Worm (Caenorhabditis elegans): ENCODE measurements around the gene fbxa-169.

fbxa-169 gene

DNA sequence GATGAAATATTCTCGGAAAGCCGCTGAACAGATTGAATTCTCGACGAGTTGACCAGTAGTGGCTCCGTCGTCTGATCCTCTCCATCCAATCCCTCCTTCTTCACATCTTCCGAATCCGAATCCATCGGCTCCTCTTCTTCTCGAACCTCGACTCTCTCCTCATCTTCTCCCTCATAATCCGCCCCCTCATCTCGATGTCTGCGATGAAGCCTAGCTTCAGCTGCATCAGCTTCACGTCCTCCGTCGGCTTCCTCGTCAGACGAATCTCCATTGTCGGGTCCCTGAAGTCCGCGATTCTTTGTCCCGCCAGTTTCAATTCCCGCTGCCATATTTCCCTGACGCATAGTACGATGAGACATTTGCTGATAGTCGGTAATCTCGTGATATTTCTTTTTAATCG lies 37.3 kb downstream of the fbxa-169 start:
- TF ChIP-seq ctbp-1 (GFP tag; IDR thresholded peaks at IDR 0.05): no peak
- peak; percentile 68 for TF ChIP-seq set-16 (GFP tag; IDR thresholded peaks at IDR 0.05)
- TF ChIP-seq lin-38 (GFP tag; IDR thresholded peaks at IDR 0.05): no peak
- TF ChIP-seq F44E2.7 (GFP tag; IDR thresholded peaks at IDR 0.05): no peak
- TF ChIP-seq unc-130 (GFP tag; optimal IDR thresholded peaks at IDR 0.05): no peak
- TF ChIP-seq nhr-42 (GFP tag; IDR thresholded peaks at IDR 0.05): peak; percentile 48; the same call in 1 of the 2 replicates
- TF ChIP-seq ceh-20 (GFP tag; IDR thresholded peaks at IDR 0.05): no peak
- TF ChIP-seq nhr-25 (tag; optimal IDR thresholded peaks at IDR 0.05; ENCODE audit: borderline replicate concordance, insufficient read depth): no peak
- TF ChIP-seq aha-1 (tag): no peak

ce11 chrII:13694712-13695111 lies 46.4 kb downstream of the fbxa-169 start, which contains the start of gene rpoa-1:
Gene rpoa-1, minus strand, starts transcription at chrII:13694795.
- TF ChIP-seq daf-16 (GFP tag; optimal IDR thresholded peaks at IDR 0.05) (no peak), daf-16 (tag; optimal IDR thresholded peaks at IDR 0.05) (peak; percentile 15), T20F7.1 (GFP tag; optimal IDR thresholded peaks at IDR 0.05) (no peak), dpl-1 (GFP tag; optimal IDR thresholded peaks at IDR 0.05) (peak; percentile 59), lsy-2 (tag; optimal IDR thresholded peaks at IDR 0.05) (peak in 1 of 2 experiments; percentile 59), saeg-2 (GFP tag; IDR thresholded peaks at IDR 0.05) (no peak), lin-38 (GFP tag; IDR thresholded peaks at IDR 0.05) (peak; percentile 38)

DNA sequence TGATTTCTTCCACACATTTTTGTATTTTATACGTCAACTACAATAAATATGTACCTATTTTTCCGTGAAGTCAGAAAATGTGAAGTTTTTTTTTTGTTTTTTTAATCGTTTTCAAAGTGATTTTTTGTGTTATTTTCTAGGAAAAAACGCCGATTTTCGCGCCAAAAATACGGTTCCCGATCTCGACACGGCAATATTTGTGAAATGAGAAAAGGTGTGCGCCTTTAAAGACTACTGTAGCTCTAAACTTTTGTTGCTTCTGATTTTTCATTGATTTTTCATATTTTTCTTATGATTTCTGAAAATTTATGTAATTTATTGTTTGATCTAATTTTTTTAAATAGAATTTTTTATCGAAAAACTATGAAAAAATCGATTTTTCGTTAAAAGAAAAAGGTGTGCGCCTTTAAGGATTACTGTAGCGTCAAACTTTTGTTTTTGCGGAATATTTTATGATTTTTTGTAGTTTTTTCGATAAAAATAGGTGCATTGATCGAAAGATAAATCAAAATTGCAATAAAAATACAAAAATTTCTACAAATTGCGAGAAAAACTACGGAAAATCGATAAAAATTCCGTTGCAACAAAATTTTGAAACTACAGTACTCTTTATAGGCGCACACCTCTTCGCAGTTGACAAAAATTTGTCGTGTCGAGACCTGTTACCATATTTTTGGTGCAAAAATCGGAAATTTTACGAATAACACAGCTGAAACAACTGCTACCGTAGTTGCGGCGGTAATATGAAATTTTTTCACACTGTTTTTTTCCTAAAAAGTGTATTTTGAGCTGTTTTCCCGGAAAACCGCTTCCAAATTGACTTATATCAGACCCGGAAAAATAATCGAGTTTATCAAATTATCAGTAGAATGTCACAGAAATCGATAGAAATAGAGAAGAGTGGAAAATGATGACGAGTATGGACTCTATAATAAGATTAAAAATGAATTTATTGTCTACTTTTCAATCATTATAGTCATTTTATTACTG lies 47.3 kb downstream of the fbxa-169 start, which contains the start of gene kqt-3:
Gene kqt-3, plus strand, starts transcription at position 940 of the 990 bp plus-strand sequence.
- no peak for TF ChIP-seq lin-15B (tag; optimal IDR thresholded peaks at IDR 0.05)
- TF ChIP-seq nhr-28 (tag; optimal IDR thresholded peaks at IDR 0.05): peak; percentile 8
- no peak for TF ChIP-seq daf-16 (GFP tag; optimal IDR thresholded peaks at IDR 0.05)
- TF ChIP-seq daf-16 (tag; optimal IDR thresholded peaks at IDR 0.05): peak; percentile 52

DNA sequence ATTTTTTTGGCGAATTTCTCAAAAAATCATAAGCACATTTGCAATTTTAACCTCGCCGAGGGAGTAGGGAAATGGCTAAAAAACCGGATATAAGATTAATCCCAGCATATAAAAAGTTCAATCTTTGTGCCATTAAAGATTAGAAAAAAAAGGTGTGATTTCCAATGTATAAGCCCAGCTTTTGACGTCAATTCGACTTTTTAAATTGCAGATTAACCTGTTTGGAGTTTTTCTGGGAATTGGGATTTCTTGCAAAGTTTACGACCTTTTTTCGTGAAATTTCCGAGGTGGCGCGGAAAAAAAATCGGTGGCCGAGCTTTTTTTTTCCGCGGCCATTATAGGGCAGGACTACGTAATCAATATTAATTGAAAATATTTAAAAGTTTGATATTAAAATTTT lies 49.4 kb downstream of the fbxa-169 start:
- no peak for TF ChIP-seq zfp-2 (tag; optimal IDR thresholded peaks at IDR 0.05)
- TF ChIP-seq lin-13 (GFP tag; optimal IDR thresholded peaks at IDR 0.05): no peak
- peak; percentile 14 for TF ChIP-seq aha-1 (tag)

Measured in whole organism, L4 larva.